Worm (Caenorhabditis elegans): Measurements from ENCODE around the gene C01G10.6.
A peak's percentile ranks its signal among the peaks of the same experiment; 100 is the strongest.

Gene C01G10.6

ce11 chrV:15082291-15082690 is 5.2 kb upstream of the C01G10.6 start, which contains the start of the genes C01G10.10 and C01G10.9 (continued):
- TF ChIP-seq nhr-67 (tag; optimal IDR thresholded peaks at IDR 0.05) (no peak), ztf-4 (tag; optimal IDR thresholded peaks at IDR 0.05) (no peak), tbx-2 (tag; optimal IDR thresholded peaks at IDR 0.05) (no peak), snpc-4 (tag; optimal IDR thresholded peaks at IDR 0.05) (peak; percentile 62)

DNA sequence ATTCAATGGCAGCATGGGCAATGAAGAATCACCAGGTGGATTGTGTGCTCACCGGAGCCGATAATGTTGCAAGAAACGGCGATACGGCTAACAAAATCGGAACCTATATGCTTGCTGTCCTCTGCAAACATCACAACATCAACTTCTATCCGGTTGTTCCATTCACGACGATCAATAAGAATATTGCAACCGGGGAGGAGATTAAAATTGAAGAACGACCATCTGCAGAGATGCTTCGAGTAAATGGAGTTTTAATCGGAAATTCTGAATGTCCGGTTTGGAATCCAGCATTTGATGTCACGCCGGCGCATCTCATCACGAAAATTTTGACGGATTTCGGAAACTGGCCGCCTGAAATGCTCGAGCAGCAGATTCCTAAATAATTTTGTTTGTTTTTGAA is 3.8 kb upstream of the C01G10.6 start:
- no peak for TF ChIP-seq ztf-4 (tag; optimal IDR thresholded peaks at IDR 0.05)
- peak; percentile 15 for TF ChIP-seq elt-2 (tag; optimal IDR thresholded peaks at IDR 0.05)
- TF ChIP-seq ama-1 (optimal IDR thresholded peaks at IDR 0.05), result peak; percentile 84

ce11 chrV:15085335-15085800 is 2.1 kb upstream of the C01G10.6 start, which contains the start of the genes ahsa-1 and C01G10.7:
TSS of gene ahsa-1 (minus strand) at chrV:15085385.
TSS of gene C01G10.7 (plus strand) at chrV:15085747.
- TF ChIP-seq ceh-9 (tag; optimal IDR thresholded peaks at IDR 0.05) (no peak), nhr-11 (tag; optimal IDR thresholded peaks at IDR 0.05) (peak; percentile 11), elt-1 (tag; optimal IDR thresholded peaks at IDR 0.05) (no peak), snpc-4 (tag; optimal IDR thresholded peaks at IDR 0.05) (peak; percentile 87), mdl-1 (tag; optimal IDR thresholded peaks at IDR 0.05) (no peak), lsy-12 (tag; optimal IDR thresholded peaks at IDR 0.05) (peak; percentile 85), elt-2 (tag; optimal IDR thresholded peaks at IDR 0.05) (peak; percentile 61), ceh-28 (tag; optimal IDR thresholded peaks at IDR 0.05) (peak; percentile 77), nfya-1 (tag; optimal IDR thresholded peaks at IDR 0.05; ENCODE audit: insufficient read depth) (peak; percentile 89), ztf-4 (tag; optimal IDR thresholded peaks at IDR 0.05) (no peak), pqm-1 (tag; optimal IDR thresholded peaks at IDR 0.05) (peak; percentile 82), fkh-10 (GFP tag; optimal IDR thresholded peaks at IDR 0.05) (peak; percentile 92), nhr-77 (tag; optimal IDR thresholded peaks at IDR 0.05) (peak; percentile 37), tbx-2 (tag; optimal IDR thresholded peaks at IDR 0.05) (peak; percentile 37), unc-62 (GFP tag; optimal IDR thresholded peaks at IDR 0.05) (no peak), R02D3.7 (tag; optimal IDR thresholded peaks at IDR 0.05) (peak; percentile 98), hmg-11 (tag; optimal IDR thresholded peaks at IDR 0.05) (peak; percentile 83), nhr-12 (tag; optimal IDR thresholded peaks at IDR 0.05) (no peak), nhr-23 (tag; optimal IDR thresholded peaks at IDR 0.05) (no peak), lin-39 (tag; optimal IDR thresholded peaks at IDR 0.05) (peak; percentile 75), sea-2 (GFP tag; optimal IDR thresholded peaks at IDR 0.05) (no peak), egl-27 (tag; optimal IDR thresholded peaks at IDR 0.05) (peak; percentile 13), fos-1 (tag; optimal IDR thresholded peaks at IDR 0.05) (no peak), jun-1 (tag; optimal IDR thresholded peaks at IDR 0.05) (peak; percentile 58), aly-2 (tag; optimal IDR thresholded peaks at IDR 0.05) (no peak), ceh-82 (tag; optimal IDR thresholded peaks at IDR 0.05) (peak; percentile 68), lin-15B (tag; optimal IDR thresholded peaks at IDR 0.05) (peak; percentile 99), daf-12 (tag; optimal IDR thresholded peaks at IDR 0.05) (no peak), egl-5 (tag; optimal IDR thresholded peaks at IDR 0.05) (peak; percentile 87), mml-1 (tag; optimal IDR thresholded peaks at IDR 0.05) (no peak), nhr-28 (tag; optimal IDR thresholded peaks at IDR 0.05) (no peak), nhr-67 (tag; optimal IDR thresholded peaks at IDR 0.05) (no peak), skn-1 (tag; optimal IDR thresholded peaks at IDR 0.05) (peak; percentile 15), nhr-43 (tag; optimal IDR thresholded peaks at IDR 0.05; ENCODE audit: poor library complexity, severe bottlenecking) (peak; percentile 95), pha-4 (tag; optimal IDR thresholded peaks at IDR 0.05) (peak; percentile 95), nhr-25 (tag; optimal IDR thresholded peaks at IDR 0.05) (peak; percentile 86), eor-1 (tag; optimal IDR thresholded peaks at IDR 0.05) (peak in 1 of 2 experiments; percentile 45), nhr-76 (tag; optimal IDR thresholded peaks at IDR 0.05) (peak; percentile 0)

DNA sequence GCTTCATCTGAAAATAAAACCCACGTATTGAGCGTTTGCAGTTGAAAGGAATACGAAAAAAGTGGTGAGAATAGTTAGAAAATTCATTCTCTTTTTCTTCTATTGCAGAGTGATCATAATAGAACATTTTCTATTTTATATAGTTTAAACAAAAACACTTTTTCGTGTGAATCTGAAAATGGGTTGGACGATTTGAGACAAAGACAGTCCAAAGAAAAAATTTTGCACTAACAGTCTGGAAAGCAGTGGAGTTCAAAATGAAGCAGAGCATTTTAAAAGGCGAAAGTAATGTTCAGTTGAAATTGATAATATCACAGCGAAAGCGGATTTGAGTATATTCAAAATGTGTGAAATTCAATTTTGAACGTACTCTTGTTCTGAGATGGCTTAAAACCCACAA is 1.2 kb downstream of the C01G10.6 start, which contains the start of gene C01G10.18:
Gene C01G10.18 (minus strand): TSS at position 101 of the 400 bp plus-strand sequence.
- TF ChIP-seq nhr-77 (tag; optimal IDR thresholded peaks at IDR 0.05) (no peak), ceh-16 (tag; optimal IDR thresholded peaks at IDR 0.05) (no peak), fos-1 (tag; optimal IDR thresholded peaks at IDR 0.05) (no peak), ama-1 (optimal IDR thresholded peaks at IDR 0.05) (no peak), fkh-2 (tag; optimal IDR thresholded peaks at IDR 0.05) (no peak), hmg-11 (tag; optimal IDR thresholded peaks at IDR 0.05) (no peak), skn-1 (tag; optimal IDR thresholded peaks at IDR 0.05) (no peak), nhr-76 (tag; optimal IDR thresholded peaks at IDR 0.05) (no peak), elt-3 (tag; optimal IDR thresholded peaks at IDR 0.05) (no peak)
